Fruit fly (Drosophila melanogaster): ENCODE measurements around the gene lin-52.

Gene lin-52

DNA sequence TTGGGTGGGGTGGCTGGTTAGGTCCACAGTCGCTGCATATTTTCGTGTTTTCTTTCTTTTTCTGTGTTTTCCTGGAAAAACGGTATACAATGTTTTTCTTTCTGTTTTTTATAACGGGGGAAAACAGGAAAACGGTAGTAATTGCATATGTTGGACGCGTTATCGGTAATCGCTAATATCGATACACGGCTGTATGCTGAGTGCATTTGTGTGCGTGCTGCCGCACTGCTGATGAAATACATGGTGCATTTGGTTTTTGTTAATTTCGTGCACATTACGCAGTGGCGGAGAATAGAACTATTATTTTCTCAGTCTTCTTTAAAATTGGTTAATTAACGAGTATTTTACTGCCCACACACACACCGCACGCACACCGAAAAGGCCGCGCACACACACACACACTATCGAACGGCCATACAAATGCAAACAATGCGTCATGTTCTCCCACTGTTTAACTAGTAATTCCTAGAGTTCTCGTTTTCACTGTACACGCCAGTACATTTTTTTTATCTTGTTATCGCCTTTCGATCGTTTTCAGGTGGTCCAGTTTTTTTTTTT is 8.8 kb upstream of the lin-52 start:
- no peak for TF ChIP-seq noc (tag; optimal IDR thresholded peaks at IDR 0.05)

DNA sequence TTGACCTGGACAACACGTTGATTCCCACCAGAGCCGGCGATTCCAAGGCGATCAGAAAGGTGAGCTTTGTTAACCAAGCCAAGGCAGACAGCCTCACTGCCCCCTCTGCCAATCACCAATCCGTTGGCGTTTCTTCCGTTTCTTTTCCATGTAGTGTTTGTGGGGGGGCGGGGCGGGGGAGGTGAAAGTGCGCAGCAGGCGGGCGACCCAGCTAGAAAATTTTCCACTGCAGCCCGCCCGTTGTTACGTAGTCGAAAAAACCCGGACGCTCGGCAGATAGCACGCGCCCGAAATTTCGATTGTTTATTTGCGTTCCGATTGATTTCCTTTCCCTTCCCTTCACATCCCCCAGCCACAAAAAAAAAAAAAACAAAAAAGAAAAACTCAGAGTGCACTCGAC is 1.4 kb upstream of the lin-52 start:
- TF ChIP-seq noc (tag; optimal IDR thresholded peaks at IDR 0.05): no peak

DNA sequence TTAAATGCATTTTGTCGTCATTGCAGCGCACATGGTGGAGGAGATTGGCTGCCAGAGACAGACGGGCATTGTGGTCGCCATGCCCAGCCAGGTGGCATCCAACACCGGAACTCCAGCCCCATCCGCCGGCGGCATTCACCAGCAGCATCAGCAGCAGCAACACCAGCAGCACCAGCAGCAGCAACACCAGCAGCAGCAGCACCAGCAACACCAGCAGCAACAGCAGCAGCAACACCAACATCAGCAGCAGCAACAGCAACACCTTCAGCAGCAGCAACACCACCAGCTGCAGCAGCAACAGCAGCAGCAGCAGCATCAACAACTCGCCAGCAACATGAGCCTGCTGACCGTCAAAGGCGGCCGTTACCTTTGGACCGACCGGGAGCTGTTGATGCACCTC is 1.9 kb downstream of the lin-52 start:
- no peak for TF ChIP-seq noc (tag; optimal IDR thresholded peaks at IDR 0.05)

DNA sequence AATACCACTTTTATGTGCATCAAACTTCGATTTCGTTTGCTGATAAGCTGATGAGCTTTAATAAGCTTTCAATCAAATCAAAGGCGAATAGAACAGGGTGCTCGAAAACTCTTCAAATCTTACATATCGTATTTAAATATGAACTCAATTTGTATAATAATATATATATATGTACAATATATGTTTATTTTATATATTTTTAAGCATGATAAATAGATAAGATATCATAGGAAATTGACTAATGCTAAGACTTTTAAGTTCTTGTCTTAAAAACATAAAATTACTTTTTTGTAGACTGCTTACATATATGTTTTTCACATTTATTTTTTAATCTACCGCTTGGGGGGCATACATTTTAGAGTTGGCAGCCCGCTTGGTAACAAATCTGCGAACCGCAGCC is 2.8 kb downstream of the lin-52 start, which contains the start of gene CG15772:
CG15772 (plus strand) TSS at position 301 of the 400 bp plus-strand sequence.
- TF ChIP-seq noc (tag; optimal IDR thresholded peaks at IDR 0.05): no peak

DNA sequence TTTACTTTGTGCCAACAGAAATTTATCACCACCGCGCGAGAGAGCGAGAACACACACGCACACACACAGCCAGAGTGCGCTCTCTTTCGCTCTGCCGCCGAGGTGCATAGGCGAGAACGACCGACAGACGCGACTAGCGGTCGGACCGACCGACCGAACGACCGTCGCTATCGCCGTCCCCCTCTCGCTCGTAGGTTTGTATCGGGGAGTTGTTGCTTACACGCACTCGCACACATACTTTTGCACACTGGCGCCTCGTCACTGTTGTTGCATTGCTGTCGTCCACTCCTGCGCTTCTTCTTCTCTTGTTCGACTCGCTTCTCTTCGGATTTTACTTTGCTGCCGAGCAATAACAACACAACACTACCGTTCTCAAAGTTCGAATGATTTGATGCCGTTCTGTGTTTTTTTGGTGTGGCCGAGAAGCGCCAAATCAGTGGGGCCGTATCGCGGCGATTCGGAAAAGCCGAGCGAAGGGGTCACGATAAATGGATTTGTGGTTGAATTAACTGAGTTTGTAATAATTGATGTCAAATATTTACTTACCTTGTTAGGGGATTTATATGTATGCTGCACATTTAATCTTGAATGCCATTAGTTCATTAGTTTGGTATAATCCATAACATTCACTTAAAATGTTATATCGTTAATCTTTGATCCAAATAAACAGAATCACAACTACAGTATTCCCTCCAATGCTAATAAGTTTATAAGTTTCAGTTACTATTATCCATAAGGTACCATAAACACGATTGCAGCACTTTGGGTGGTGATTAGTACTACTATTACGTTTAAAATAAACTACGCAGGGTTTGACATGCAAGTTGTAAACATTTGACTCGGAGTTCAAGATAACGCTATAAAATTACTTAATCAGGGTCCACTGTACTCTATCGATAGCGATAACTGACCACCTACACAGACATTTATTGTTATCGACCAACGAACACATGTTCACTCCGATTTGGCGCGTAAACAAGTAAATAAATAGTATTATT is 7.6 kb downstream of the lin-52 start, which contains the start of the genes IntS6 and Rtel1:
IntS6 (minus strand) TSS at position 391 of the 998 bp plus-strand sequence.
Rtel1 (plus strand) TSS at position 884 of the 998 bp plus-strand sequence.
- peak; percentile 88 for TF ChIP-seq noc (tag; optimal IDR thresholded peaks at IDR 0.05)

DNA sequence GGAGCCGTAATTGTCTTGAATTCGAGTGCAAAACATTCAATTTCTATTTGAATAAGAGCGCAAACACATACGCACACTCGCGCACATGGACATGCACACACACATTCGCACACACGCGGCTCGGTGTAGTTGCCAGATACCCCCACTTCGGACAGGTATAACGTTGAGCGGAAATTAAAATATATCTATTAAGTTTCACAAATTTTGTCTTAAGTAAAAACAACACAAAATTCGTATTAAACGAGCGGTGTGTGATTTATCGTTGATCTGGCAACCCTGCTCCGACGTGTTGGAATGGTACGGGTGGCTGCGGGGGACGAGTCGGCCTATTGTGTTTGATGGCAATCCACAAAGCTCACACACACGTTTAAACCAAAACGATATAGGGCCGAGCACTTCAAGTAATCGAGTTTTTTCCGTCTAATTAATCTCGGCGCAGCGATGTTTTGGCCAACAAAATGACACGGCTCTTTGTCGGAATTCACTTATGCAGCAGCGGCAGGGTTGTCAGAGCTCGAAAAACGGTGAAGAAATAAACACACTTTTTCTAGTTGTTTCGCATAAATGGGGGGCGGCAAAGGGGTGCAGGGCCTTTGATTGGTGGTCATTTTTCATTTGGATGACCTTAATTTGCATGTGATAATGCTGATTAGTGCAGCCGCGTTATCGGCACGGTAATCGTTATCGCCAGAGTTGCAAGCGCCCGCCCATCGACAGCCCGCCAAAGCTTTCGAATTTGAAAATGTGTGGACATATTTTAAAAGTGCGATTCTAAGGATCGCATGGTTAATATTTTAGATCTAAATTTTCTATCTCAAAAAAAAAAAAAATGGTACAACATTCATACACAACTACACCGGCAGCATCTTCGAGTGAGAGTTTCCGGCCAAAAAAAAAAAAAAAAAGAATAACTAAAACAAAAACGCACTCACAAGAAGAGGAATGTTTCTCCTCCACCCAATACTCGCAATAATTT is 8.6 kb downstream of the lin-52 start:
- peak; percentile 75 for TF ChIP-seq noc (tag; optimal IDR thresholded peaks at IDR 0.05)

DNA sequence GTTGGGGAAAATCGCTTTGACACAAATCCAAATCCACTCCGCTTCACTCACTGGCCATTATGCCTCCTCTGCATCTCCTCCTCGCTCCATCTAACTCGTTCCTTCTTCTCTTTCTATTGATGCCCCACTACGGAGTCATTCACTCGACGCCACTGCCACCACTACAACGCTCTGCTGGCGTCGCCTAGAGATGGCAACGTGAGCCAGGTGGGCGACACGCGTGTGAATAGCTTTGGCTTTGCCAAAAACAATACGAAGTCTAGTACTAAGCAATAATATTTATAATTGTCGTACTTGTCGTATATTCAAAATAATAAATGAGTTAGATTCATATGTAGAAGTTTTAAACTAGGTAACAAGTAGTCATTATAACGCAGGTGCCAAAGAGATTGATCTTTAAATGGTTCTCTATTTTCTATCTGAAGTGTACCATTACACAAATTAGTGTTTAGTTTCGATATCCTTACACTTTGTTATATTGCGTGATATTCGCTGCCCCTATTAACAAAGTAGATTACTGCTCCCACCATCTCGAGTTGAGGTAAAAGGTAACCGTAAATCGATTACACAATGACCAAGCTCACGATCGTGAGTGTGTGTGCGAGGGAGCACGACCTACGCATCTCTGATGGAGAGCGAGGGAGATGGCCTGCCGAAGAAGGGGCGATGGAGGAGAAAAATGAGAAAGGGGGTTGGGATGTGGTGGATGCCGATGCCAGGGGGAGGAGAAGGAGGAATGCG is 9.6 kb downstream of the lin-52 start:
- peak; percentile 16 for TF ChIP-seq noc (tag; optimal IDR thresholded peaks at IDR 0.05)

DNA sequence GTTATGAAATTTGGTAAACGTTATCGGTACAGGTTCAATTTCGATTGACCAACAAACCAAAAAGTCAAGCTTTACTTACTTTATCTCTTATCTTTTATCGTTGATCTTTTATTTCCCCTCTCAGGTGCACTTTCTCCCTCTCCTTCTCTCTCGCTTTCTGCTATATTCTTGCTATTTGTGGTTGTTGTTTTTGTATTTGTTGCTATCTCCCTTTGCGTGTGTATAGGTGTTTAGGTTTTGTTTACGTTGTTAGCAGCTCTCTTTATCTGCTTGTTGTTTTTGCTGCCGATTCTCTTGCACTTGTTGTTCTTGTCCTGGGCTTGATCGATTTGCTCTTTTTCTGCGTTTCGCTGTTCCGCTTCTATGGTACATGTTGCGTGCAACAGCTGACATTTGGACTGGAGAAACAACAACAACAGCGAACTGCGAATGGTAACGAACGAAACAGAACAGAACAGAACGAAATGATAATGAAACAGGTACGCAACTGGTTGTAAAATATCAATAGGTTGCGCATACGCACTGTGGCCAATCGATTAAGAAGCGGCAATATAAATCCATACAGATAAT is 10.4 kb downstream of the lin-52 start:
- no peak for TF ChIP-seq noc (tag; optimal IDR thresholded peaks at IDR 0.05)

DNA sequence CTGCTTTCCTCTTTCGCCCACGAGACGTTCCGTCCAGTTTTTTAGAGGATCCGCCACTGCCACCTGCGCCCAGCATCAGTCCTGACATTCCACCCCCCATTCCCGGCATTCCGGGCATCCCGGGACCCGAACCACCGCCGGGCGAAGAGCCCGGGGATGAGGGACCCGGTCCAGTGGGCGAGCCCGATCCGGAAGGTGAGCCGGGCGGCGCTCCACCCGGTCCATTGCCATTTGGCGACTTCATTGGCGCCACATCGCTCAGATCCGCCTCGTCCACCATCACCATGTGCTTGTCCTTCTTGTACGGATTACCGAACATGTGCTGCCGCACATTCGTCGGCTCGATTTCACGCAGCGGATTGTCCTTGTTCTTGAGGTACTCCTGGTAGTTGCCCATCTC is 13.1 kb downstream of the lin-52 start:
- TF ChIP-seq noc (tag; optimal IDR thresholded peaks at IDR 0.05): no peak

DNA sequence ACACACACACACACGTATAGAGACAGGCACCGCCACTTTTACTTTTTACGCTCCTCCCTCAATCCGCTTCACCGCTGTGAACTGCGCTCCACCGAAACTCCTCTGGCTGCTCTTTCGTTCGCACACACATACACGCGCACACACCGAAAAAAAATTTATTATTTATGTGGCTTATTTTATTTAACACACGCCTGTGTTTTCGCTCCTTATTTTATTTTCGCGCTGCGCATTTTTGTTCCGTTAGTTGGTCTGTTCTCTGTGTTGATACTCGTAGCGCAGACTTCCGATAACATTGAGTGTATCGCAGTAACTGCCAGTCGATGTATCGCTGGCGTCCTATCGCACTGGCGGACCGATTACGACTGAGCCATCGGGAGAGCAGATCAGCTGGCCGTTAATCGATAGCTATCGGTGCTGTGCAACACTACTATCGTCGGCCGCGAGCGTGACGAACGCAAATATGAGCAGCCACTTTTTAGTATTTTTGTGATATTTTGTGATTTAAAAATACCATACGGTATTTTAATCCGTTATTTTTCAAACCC is 17.0 kb downstream of the lin-52 start, which contains the start of gene Snx27:
Snx27 (minus strand) TSS at position 356 of the 545 bp plus-strand sequence.
- TF ChIP-seq noc (tag; optimal IDR thresholded peaks at IDR 0.05): peak; percentile 46

DNA sequence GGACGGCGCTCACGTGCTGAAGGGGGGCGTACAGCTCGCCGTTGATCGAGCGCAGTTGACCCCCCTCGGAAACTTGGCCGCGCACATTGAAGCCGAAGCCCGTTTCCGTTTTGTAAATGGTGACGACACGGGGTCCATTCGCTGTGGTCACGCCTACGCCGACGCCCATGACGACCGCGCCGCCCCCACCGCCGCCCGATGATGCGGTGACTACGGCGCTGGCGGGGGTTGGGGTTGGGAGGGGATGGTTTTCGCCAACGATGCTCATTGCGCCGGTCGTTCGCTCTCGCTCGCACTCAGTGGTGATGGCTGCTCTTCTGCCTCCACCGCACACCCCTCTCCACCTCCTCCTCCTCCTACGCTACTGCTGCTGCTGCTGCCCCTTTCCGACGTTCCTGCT is 17.6 kb downstream of the lin-52 start:
- no peak for TF ChIP-seq noc (tag; optimal IDR thresholded peaks at IDR 0.05)

DNA sequence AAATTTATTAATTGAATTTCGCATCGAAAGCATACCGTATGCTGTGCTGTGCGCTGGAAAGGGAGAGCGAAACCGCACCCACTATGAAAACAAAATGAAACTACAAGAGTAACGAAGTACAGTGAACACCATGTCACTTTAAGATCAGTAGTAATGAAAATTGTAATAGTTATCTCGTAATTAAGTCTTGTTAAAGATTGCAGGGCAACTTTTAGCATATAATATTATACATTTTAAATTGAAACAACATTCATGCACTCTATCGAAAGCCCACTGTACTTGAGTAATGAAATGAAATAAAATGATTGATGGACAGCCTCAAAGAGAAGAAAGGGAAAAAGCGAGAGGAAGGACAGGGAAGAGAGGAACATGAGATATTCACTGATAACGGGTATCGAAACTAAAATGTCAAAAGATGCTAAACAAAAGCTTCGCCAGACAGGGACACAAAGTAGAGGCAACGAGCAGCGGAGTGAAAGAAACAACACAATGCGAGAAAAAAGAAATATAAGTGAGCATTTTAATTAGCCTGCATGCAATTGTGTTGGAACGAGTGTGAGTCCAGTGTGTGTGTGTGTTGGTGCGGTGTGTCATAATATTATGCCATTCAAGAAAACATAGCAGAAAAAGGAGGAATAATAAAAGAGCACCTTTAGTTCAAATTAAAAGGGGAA is 19.4 kb downstream of the lin-52 start:
- peak; percentile 97 for TF ChIP-seq noc (tag; optimal IDR thresholded peaks at IDR 0.05)

DNA sequence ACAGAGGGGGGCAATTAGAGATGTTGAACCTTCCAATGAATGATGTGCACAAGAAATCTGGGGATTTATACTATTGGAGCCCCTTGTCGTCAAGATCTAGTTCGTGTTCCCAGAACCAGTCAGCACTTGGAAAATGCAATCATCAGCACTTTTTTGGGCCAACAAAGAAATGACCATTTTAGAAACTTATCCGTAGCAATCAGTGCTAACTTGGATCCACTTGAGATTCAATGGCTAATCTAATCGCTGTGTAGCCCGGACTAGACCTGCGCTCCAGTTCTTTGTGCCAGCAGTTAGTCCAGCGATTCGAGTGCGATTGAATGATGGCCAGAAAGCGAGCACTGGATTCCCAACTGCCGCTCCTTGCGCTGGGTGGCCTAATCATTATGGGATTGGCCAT is 22.3 kb downstream of the lin-52 start, which contains the start of gene CG15773:
CG15773 (plus strand) TSS at position 301 of the 400 bp plus-strand sequence.
- no peak for TF ChIP-seq noc (tag; optimal IDR thresholded peaks at IDR 0.05)

Measured in whole organism, larva.